Fruit fly (Drosophila melanogaster): ENCODE results near the gene heca.

The heca gene

DNA sequence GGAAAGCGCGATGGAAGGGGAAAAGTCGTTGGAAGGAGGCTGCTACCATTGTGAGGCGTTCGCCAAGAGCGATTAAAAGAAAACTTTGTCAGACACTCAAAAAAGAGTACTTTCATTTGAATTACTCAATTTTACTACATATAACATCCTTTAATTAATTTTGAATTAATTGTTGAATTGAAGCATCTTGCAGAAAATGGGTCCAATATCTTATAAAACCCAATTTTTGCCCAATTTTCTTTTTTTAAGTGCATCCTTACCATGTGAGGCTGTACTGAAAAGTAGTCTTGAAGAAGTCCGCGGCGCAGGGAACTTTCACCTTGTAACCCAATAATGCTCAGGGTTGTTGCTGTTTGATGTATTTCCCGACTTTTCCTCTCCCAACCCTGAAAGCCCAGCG, 42.5 kb upstream of the heca start (continued):
- TF ChIP-seq unc-4 (GFP tag; IDR thresholded peaks at IDR 0.05; ENCODE audit: partially characterized antibody), result no peak
- peak; percentile 54 for TF ChIP-seq CG7839 (tag; optimal IDR thresholded peaks at IDR 0.05)
- TF ChIP-seq NK7.1 (GFP tag; optimal IDR thresholded peaks at IDR 0.05), result no peak
- TF ChIP-seq BtbVII (GFP tag; optimal IDR thresholded peaks at IDR 0.05), result no peak
- TF ChIP-seq dysf (GFP tag; IDR thresholded peaks at IDR 0.05), result 0 out of 3 replicates have a peak, but pooled peaks have one; percentile 27
- no peak for TF ChIP-seq CG5953 (GFP tag; IDR thresholded peaks at IDR 0.05)
- no peak for TF ChIP-seq CG4730 (GFP tag; IDR thresholded peaks at IDR 0.05)
- no peak for TF ChIP-seq CG7372 (GFP tag; IDR thresholded peaks at IDR 0.05)
- TF ChIP-seq so (GFP tag; IDR thresholded peaks at IDR 0.05), result no peak
- TF ChIP-seq CG18764 (GFP tag; optimal IDR thresholded peaks at IDR 0.05), result no peak
- no peak for TF ChIP-seq Poxn (GFP tag; IDR thresholded peaks at IDR 0.05)
- TF ChIP-seq Sry-β (GFP tag; optimal IDR thresholded peaks at IDR 0.05), result no peak
- no peak for TF ChIP-seq Dref (GFP tag; IDR thresholded peaks at IDR 0.05)
- no peak for TF ChIP-seq CG4282 (GFP tag; optimal IDR thresholded peaks at IDR 0.05)
- no peak for TF ChIP-seq gcm2 (GFP tag; optimal IDR thresholded peaks at IDR 0.05)
- TF ChIP-seq danr (GFP tag; IDR thresholded peaks at IDR 0.05), result no peak
- no peak for TF ChIP-seq al (GFP tag; IDR thresholded peaks at IDR 0.05)
- no peak for TF ChIP-seq sna (GFP tag; IDR thresholded peaks at IDR 0.05; ENCODE audit: partially characterized antibody)
- TF ChIP-seq CG16863 (GFP tag; optimal IDR thresholded peaks at IDR 0.05), result no peak
- no peak for TF ChIP-seq Abd-B (GFP tag; optimal IDR thresholded peaks at IDR 0.05)
- TF ChIP-seq CG7357 (GFP tag; IDR thresholded peaks at IDR 0.05), result no peak
- TF ChIP-seq CG1233 (GFP tag; optimal IDR thresholded peaks at IDR 0.05), result no peak
- peak; percentile 2 for TF ChIP-seq CG9437 (GFP tag; optimal IDR thresholded peaks at IDR 0.05)
- TF ChIP-seq CG1832 (GFP tag; optimal IDR thresholded peaks at IDR 0.05), result no peak
- TF ChIP-seq E2f1 (GFP tag; IDR thresholded peaks at IDR 0.05), result 0 out of 2 replicates have a peak, but pooled peaks have one; percentile 30
- TF ChIP-seq hkb (optimal IDR thresholded peaks at IDR 0.05), result no peak
- peak; percentile 57 for TF ChIP-seq hkb (GFP tag; IDR thresholded peaks at IDR 0.05)
- TF ChIP-seq CG9876 (GFP tag; optimal IDR thresholded peaks at IDR 0.05), result no peak
- TF ChIP-seq luna (GFP tag; optimal IDR thresholded peaks at IDR 0.05), result no peak
- TF ChIP-seq Dp (GFP tag; optimal IDR thresholded peaks at IDR 0.05), result no peak
- TF ChIP-seq Rfx (GFP tag; IDR thresholded peaks at IDR 0.05), result no peak

DNA sequence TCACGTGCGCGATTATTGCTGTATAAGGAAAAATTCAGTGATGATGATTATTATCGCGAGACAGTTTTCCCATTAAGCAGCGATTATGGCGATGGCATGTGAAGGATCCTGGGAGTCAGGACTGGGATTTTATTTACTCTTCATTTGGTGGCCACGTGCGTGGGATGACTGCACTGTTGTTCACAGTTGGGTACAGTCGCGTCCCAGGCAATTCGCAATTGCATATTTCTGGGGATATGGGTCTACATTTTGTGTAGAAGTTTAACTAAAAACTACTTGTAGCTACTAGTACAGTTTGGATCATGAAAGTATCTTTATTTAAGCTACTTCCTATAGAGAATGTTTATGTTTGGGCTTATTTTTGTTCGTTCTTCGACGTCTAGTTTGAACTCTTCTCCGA, 40.7 kb upstream of the heca start:
- TF ChIP-seq H2.0 (GFP tag; IDR thresholded peaks at IDR 0.05), result 0 out of 2 replicates have a peak, but pooled peaks have one; percentile 17
- TF ChIP-seq Scr (GFP tag; IDR thresholded peaks at IDR 0.05; ENCODE audit: partially characterized antibody), result no peak
- TF ChIP-seq CG15514 (GFP tag; optimal IDR thresholded peaks at IDR 0.05), result no peak
- peak; percentile 84; the same call in 2 of the 3 replicates for TF ChIP-seq CG2199 (GFP tag; IDR thresholded peaks at IDR 0.05)
- TF ChIP-seq Xbp1 (GFP tag; optimal IDR thresholded peaks at IDR 0.05), result peak; percentile 32
- peak; percentile 98 for TF ChIP-seq CG15073 (GFP tag; optimal IDR thresholded peaks at IDR 0.05)
- TF ChIP-seq Rfx (GFP tag; IDR thresholded peaks at IDR 0.05), result peak; percentile 44; the same call in 1 of the 2 replicates
- TF ChIP-seq Med (GFP tag), result peak; percentile 39
- peak; percentile 28 for TF ChIP-seq CTCF (GFP tag; optimal IDR thresholded peaks at IDR 0.05)
- TF ChIP-seq CG8290 (GFP tag; optimal IDR thresholded peaks at IDR 0.05), result no peak
- TF ChIP-seq CG8290 (tag; optimal IDR thresholded peaks at IDR 0.05), result peak in 1 of 2 experiments; percentile 23

DNA sequence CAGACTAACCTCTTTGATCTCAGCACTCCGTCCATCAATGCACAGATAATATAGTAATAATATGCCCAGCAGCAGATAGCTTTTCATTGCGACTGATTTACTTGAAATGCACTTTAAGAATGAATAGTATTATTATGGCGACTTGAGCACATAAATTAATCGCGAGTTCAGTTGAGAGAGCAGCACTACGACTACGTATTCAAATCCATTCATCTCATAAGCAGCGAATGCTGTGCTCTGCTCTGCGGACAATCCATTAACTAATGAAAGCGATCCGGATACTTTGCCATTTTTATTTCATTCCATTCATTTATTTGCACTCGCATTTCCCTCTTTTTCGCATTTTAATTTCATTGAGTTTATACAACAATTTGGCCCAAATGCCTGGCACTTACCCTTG, 40.1 kb upstream of the heca start, which contains the start of gene CG43448:
CG43448 (minus strand) TSS at position 101 of the 400 bp plus-strand sequence.
- TF ChIP-seq jigr1 (GFP tag; IDR thresholded peaks at IDR 0.05), result no peak
- no peak for TF ChIP-seq C15 (GFP tag; IDR thresholded peaks at IDR 0.05)
- no peak for TF ChIP-seq CG16815 (GFP tag; optimal IDR thresholded peaks at IDR 0.05)
- no peak for TF ChIP-seq CG17568 (GFP tag; optimal IDR thresholded peaks at IDR 0.05)
- TF ChIP-seq ham (GFP tag; IDR thresholded peaks at IDR 0.05), result no peak
- no peak for TF ChIP-seq knrl (GFP tag; IDR thresholded peaks at IDR 0.05; ENCODE audit: partially characterized antibody)
- TF ChIP-seq Oli (tag; optimal IDR thresholded peaks at IDR 0.05), result no peak
- no peak for TF ChIP-seq CG17612 (GFP tag; IDR thresholded peaks at IDR 0.05)
- no peak for TF ChIP-seq jumu (GFP tag; optimal IDR thresholded peaks at IDR 0.05)
- TF ChIP-seq Stat92E (GFP tag; optimal IDR thresholded peaks at IDR 0.05), result no peak
- no peak for TF ChIP-seq lola (GFP tag; optimal IDR thresholded peaks at IDR 0.05)
